Worm (Caenorhabditis elegans): Measurements from ENCODE around the gene F42A10.5.

ce11 chrIII:6163381-6163780, 9.9 kb downstream of the F42A10.5 start:
- no peak for TF ChIP-seq snpc-4 (tag; optimal IDR thresholded peaks at IDR 0.05)
- TF ChIP-seq pha-4 (tag; optimal IDR thresholded peaks at IDR 0.05) = no peak
- no peak for TF ChIP-seq unc-62 (GFP tag; optimal IDR thresholded peaks at IDR 0.05)
- no peak for TF ChIP-seq nhr-237 (tag; optimal IDR thresholded peaks at IDR 0.05)
- no peak for TF ChIP-seq lin-13 (tag; optimal IDR thresholded peaks at IDR 0.05)
- no peak for TF ChIP-seq elt-1 (tag; optimal IDR thresholded peaks at IDR 0.05; ENCODE audit: borderline replicate concordance, insufficient read depth)
- no peak for TF ChIP-seq unc-39 (tag; optimal IDR thresholded peaks at IDR 0.05)
- no peak for TF ChIP-seq ztf-11 (tag; optimal IDR thresholded peaks at IDR 0.05)
